Worm (Caenorhabditis elegans) whole organism, L1 larva: Measurements from ENCODE around the gene acdh-7.
A peak's percentile ranks its signal among the peaks of the same experiment; 100 is the strongest.

Experiments used
- C04F5.9 ChIP-seq: sonication (generic microtip); optimal IDR thresholded peaks from 2 replicates; lab custom pipeline; 2016; ENCODE audit warnings: missing genetic modification characterization, missing compliant biosample characterization
- C34B4.2 ChIP-seq: sonication (generic microtip); optimal IDR thresholded peaks from 2 replicates; lab custom pipeline; 2017; ENCODE audit warnings: mild to moderate bottlenecking, missing genetic modification characterization, missing compliant biosample characterization
- aha-1 ChIP-seq: fragments of 150-350 bp; optimal IDR thresholded peaks from 2 replicates; lab custom pipeline; 2014; ENCODE audit warnings: missing biosample characterization, missing genetic modification characterization
- ama-1 ChIP-seq: fragments of 150-350 bp; optimal IDR thresholded peaks from 2 replicates; lab custom pipeline; 2014
- blmp-1 ChIP-seq: fragments of 150-350 bp; optimal IDR thresholded peaks from 2 replicates; lab custom pipeline; 2014; ENCODE audit warnings: missing biosample characterization, missing genetic modification characterization
- ceh-63 ChIP-seq: fragments of 200-800 bp; sonication (Bioruptor generic); optimal IDR thresholded peaks from 2 replicates; lab custom pipeline; 2018; ENCODE audit warnings: mild to moderate bottlenecking, missing genetic modification characterization, missing compliant biosample characterization
- ceh-82 ChIP-seq, 3 experiments: fragments of 150-350 bp in 1 of 3; sonication (generic microtip) in 2 of 3; optimal IDR thresholded peaks; 2 replicates each; lab custom pipeline; 2014 to 2017; ENCODE audit warnings: missing biosample characterization in 3 of 3, missing genetic modification characterization in 3 of 3
- dpl-1 ChIP-seq, 3 experiments: fragments of 150-350 bp in 2 of 3; sonication (generic microtip) in 1 of 3; optimal IDR thresholded peaks; 2 replicates each; lab custom pipeline; 2014 to 2017; ENCODE audit warnings: missing biosample characterization in 3 of 3, missing genetic modification characterization in 3 of 3, missing genetic modification reagents in 3 of 3
- dsc-1 ChIP-seq: sonication (generic microtip); optimal IDR thresholded peaks from 2 replicates; lab custom pipeline; 2016; ENCODE audit warnings: mild to moderate bottlenecking, missing genetic modification characterization, missing compliant biosample characterization
- egl-13 ChIP-seq: sonication (generic microtip); optimal IDR thresholded peaks from 2 replicates; lab custom pipeline; 2016; ENCODE audit warnings: missing genotype, missing genetic modification reagents, missing genetic modification characterization, missing compliant biosample characterization
- egl-27 ChIP-seq, 2 experiments: fragments of 150-350 bp in 1 of 2; sonication (generic microtip); optimal IDR thresholded peaks; 3 replicates each; lab custom pipeline; 2017 to 2018; ENCODE audit warnings: missing biosample characterization in 2 of 2, missing genetic modification characterization in 2 of 2, missing genetic modification reagents in 2 of 2
- elt-2 ChIP-seq: sonication (generic microtip); optimal IDR thresholded peaks from 2 replicates; lab custom pipeline; 2016; ENCODE audit warnings: missing genetic modification characterization, mild to moderate bottlenecking, inconsistent platforms, missing compliant biosample characterization, missing genetic modification reagents
- elt-3 ChIP-seq, 6 experiments: fragments of 150-350 bp in 1 of 6; sonication (generic microtip); optimal IDR thresholded peaks; 2 replicates each; lab custom pipeline; 2017 to 2018; ENCODE audit warnings: missing biosample characterization in 6 of 6, missing genetic modification characterization in 6 of 6, inconsistent platforms in 1 of 6
- fkh-8 ChIP-seq: sonication (generic microtip); optimal IDR thresholded peaks from 2 replicates; lab custom pipeline; 2016; ENCODE audit warnings: mild to moderate bottlenecking, missing genetic modification characterization, missing compliant biosample characterization
- fos-1 ChIP-seq: fragments of 150-350 bp; optimal IDR thresholded peaks from 2 replicates; lab custom pipeline; 2014; ENCODE audit warnings: missing biosample characterization, missing genetic modification characterization
- grh-1 ChIP-seq: fragments of 200-800 bp; sonication (Bioruptor generic); IDR thresholded peaks from 2 replicates; pipeline ENCODE4 v1.3.6; 2022; ENCODE audit warnings: missing genetic modification reagents, missing genetic modification characterization, missing compliant biosample characterization
- hlh-4 ChIP-seq: sonication (generic microtip); optimal IDR thresholded peaks from 2 replicates; lab custom pipeline; 2016; ENCODE audit warnings: mild to moderate bottlenecking, missing genetic modification characterization, missing compliant biosample characterization
- irx-1 ChIP-seq: sonication (generic microtip); optimal IDR thresholded peaks from 2 replicates; lab custom pipeline; 2016; ENCODE audit warnings: missing genetic modification characterization, missing compliant biosample characterization
- isw-1 ChIP-seq: fragments of 200-800 bp; sonication (Bioruptor generic); IDR thresholded peaks from 2 replicates; pipeline ENCODE4 v1.3.6; 2022; ENCODE audit warnings: missing genetic modification characterization, missing compliant biosample characterization
- jun-1 ChIP-seq: fragments of 150-350 bp; optimal IDR thresholded peaks from 2 replicates; lab custom pipeline; 2014; ENCODE audit warnings: missing biosample characterization, missing genetic modification reagents, missing genetic modification characterization
- lin-14 ChIP-seq: fragments of 200-800 bp; sonication (Bioruptor generic); optimal IDR thresholded peaks from 2 replicates; lab custom pipeline; 2018; ENCODE audit warnings: mild to moderate bottlenecking, missing genetic modification characterization, moderate library complexity, missing compliant biosample characterization
- lin-15B ChIP-seq: fragments of 150-350 bp; sonication (generic microtip); optimal IDR thresholded peaks from 3 replicates; lab custom pipeline; 2014; ENCODE audit warnings: missing biosample characterization, missing genetic modification characterization
- lin-35 ChIP-seq, 2 experiments: fragments of 150-350 bp; optimal IDR thresholded peaks; 2 replicates each; lab custom pipeline; 2014; ENCODE audit warnings: missing biosample characterization in 2 of 2, missing genetic modification characterization in 2 of 2, missing genetic modification reagents in 2 of 2
- lsy-2 ChIP-seq, 2 experiments: fragments of 150-350 bp; optimal IDR thresholded peaks; 2 replicates each; lab custom pipeline; 2014; ENCODE audit warnings: missing biosample characterization in 2 of 2, missing genetic modification characterization in 2 of 2
- mdl-1 ChIP-seq, 2 experiments: fragments of 150-350 bp; optimal IDR thresholded peaks; 2 replicates each; lab custom pipeline; 2014 to 2017; ENCODE audit warnings: missing biosample characterization in 2 of 2, missing genetic modification characterization in 2 of 2, inconsistent platforms in 1 of 2
- mef-2 ChIP-seq: fragments of 150-350 bp; optimal IDR thresholded peaks from 2 replicates; lab custom pipeline; 2014; ENCODE audit warnings: missing biosample characterization, missing genetic modification characterization
- mep-1 ChIP-seq: fragments of 150-350 bp; optimal IDR thresholded peaks from 2 replicates; lab custom pipeline; 2014; ENCODE audit warnings: missing biosample characterization, missing genetic modification characterization
- nhr-11 ChIP-seq: fragments of 150-350 bp; optimal IDR thresholded peaks from 2 replicates; lab custom pipeline; 2014; ENCODE audit warnings: missing biosample characterization, missing genetic modification characterization
- nhr-12 ChIP-seq: sonication (generic microtip); optimal IDR thresholded peaks from 2 replicates; lab custom pipeline; 2017; ENCODE audit warnings: missing biosample characterization, missing genetic modification characterization
- nhr-19 ChIP-seq: fragments of 200-800 bp; sonication (Bioruptor generic); conservative IDR thresholded peaks from 2 replicates; pipeline ENCODE4 v1.3.6; 2022; ENCODE audit warnings: missing genetic modification characterization, missing compliant biosample characterization
- nhr-20 ChIP-seq: sonication (generic microtip); optimal IDR thresholded peaks from 2 replicates; lab custom pipeline; 2016; ENCODE audit warnings: mild to moderate bottlenecking, missing genetic modification characterization, missing compliant biosample characterization
- nhr-28 ChIP-seq: fragments of 150-350 bp; optimal IDR thresholded peaks from 2 replicates; lab custom pipeline; 2014; ENCODE audit warnings: missing biosample characterization, missing genetic modification characterization
- nhr-71 ChIP-seq: sonication (generic microtip); optimal IDR thresholded peaks from 2 replicates; lab custom pipeline; 2016; ENCODE audit warnings: mild to moderate bottlenecking, missing genetic modification characterization, moderate library complexity, missing compliant biosample characterization
- nhr-77 ChIP-seq: fragments of 150-350 bp; optimal IDR thresholded peaks from 2 replicates; lab custom pipeline; 2014; ENCODE audit warnings: missing biosample characterization, missing genetic modification characterization
- nhr-85 ChIP-seq: sonication (generic microtip); peaks from one replicate; lab custom pipeline; 2016; ENCODE audit warnings: missing genetic modification characterization, inconsistent platforms, missing compliant biosample characterization
- nhr-90 ChIP-seq: sonication (generic microtip); optimal IDR thresholded peaks from 2 replicates; lab custom pipeline; 2016; ENCODE audit warnings: mild to moderate bottlenecking, missing genetic modification characterization, missing compliant biosample characterization; ENCODE audit not compliant: poor library complexity
- pqm-1 ChIP-seq: sonication (generic microtip); optimal IDR thresholded peaks from 3 replicates; lab custom pipeline; 2017; ENCODE audit warnings: missing biosample characterization, missing genetic modification characterization
- rnt-1 ChIP-seq: sonication (generic microtip); optimal IDR thresholded peaks from 2 replicates; lab custom pipeline; 2016; ENCODE audit warnings: mild to moderate bottlenecking, missing genetic modification characterization, moderate library complexity, missing compliant biosample characterization
- skn-1 ChIP-seq: fragments of 150-350 bp; optimal IDR thresholded peaks from 2 replicates; lab custom pipeline; 2014; ENCODE audit warnings: missing biosample characterization, missing genetic modification characterization
- snpc-4 ChIP-seq: fragments of 150-350 bp; optimal IDR thresholded peaks from 2 replicates; lab custom pipeline; 2014; ENCODE audit warnings: missing biosample characterization, missing genetic modification characterization
- snu-23 ChIP-seq: sonication (generic microtip); optimal IDR thresholded peaks from 2 replicates; lab custom pipeline; 2016; ENCODE audit warnings: missing genetic modification characterization, missing compliant biosample characterization
- sup-37 ChIP-seq: fragments of 200-800 bp; sonication (Bioruptor generic); optimal IDR thresholded peaks from 2 replicates; lab custom pipeline; 2018; ENCODE audit warnings: mild to moderate bottlenecking, missing genetic modification characterization, missing compliant biosample characterization
- swsn-7 ChIP-seq: sonication (generic microtip); optimal IDR thresholded peaks from 2 replicates; lab custom pipeline; 2016; ENCODE audit warnings: missing genetic modification characterization, missing compliant biosample characterization
- unc-130 ChIP-seq: fragments of 150-350 bp; optimal IDR thresholded peaks from 2 replicates; lab custom pipeline; 2017; ENCODE audit warnings: missing biosample characterization, missing genetic modification characterization, inconsistent platforms
- unc-86 ChIP-seq: sonication (generic microtip); optimal IDR thresholded peaks from 2 replicates; lab custom pipeline; 2016; ENCODE audit warnings: missing genetic modification characterization, missing compliant biosample characterization
- xbp-1 ChIP-seq: sonication (generic microtip); optimal IDR thresholded peaks from 2 replicates; lab custom pipeline; 2016; ENCODE audit warnings: missing genetic modification characterization, missing compliant biosample characterization
- zag-1 ChIP-seq: fragments of 150-350 bp; optimal IDR thresholded peaks from 2 replicates; lab custom pipeline; 2014; ENCODE audit warnings: missing biosample characterization, missing genetic modification characterization
- zip-4 ChIP-seq: fragments of 200-800 bp; sonication (Bioruptor generic); optimal IDR thresholded peaks from 2 replicates; lab custom pipeline; 2018; ENCODE audit warnings: mild to moderate bottlenecking, missing genetic modification characterization, moderate library complexity, missing compliant biosample characterization
- ztf-11 ChIP-seq, 2 experiments: sonication (generic microtip); optimal IDR thresholded peaks; 2 replicates each; lab custom pipeline; 2016 to 2017; ENCODE audit warnings: missing genetic modification characterization in 2 of 2, missing biosample characterization in 1 of 2, missing compliant biosample characterization in 1 of 2

The acdh-7 gene

DNA sequence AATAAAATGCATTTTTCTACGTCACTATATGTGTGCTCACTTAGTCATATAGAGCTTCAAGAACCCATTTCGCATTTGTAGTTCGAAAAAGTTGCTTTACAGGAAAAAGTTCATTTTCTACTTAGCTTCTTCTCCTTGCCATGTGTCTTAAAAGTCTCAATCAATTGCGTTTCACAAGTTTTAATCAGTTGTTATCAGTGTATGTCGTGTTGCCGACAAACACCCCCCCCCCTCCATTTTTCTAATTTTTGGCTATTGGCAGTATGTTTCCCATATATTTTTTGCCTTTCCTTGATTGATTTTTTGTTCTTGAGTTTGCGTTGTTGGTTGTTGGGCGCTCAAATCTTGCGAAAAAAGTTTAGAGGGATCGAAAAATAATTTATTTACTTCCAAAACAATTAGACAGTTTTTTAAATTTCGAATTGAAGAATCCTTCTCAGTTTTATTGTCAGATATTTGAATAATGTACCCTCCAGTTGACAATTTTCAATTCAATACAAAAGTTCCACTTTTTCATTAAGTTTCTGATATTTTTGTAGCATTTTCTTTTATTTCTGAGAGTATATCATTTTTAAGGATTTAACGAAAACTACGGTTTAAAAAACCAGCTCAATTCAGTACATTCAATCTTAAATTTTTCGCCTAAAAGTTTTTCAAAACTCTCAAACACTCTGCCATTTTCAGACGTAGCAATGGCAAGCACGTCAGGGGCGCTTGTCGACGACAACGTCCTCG lies 31.0 kb downstream of the acdh-7 start, which contains the start of gene sid-3:
Gene sid-3, plus strand, starts transcription at position 685 of the 735 bp plus-strand sequence.
- TF ChIP-seq zag-1 (no peak), aha-1 (tag; lab: Kevin White, UChicago) (no peak), ceh-63 (GFP tag; lab: Kevin White, UChicago) (no peak), nhr-11 (tag; lab: Kevin White, UChicago) (no peak), elt-2 (tag; lab: Kevin White, UChicago) (peak; percentile 46), xbp-1 (tag; lab: Kevin White, UChicago) (no peak), sup-37 (GFP tag; lab: Kevin White, UChicago) (no peak), mdl-1 (tag; optimal IDR thresholded peaks at IDR 0.05; lab: Kevin White, UChicago) (no peak)

ce11 chrX:17184363-17184762 lies 32.5 kb downstream of the acdh-7 start:
- peak; percentile 36 to 73 for TF ChIP-seq lsy-2 (tag; optimal IDR thresholded peaks at IDR 0.05; lab: Kevin White, UChicago)
- peak; percentile 2 for TF ChIP-seq irx-1 (tag; lab: Kevin White, UChicago)
- peak; percentile 29 to 64 for TF ChIP-seq lin-35 (GFP tag; optimal IDR thresholded peaks at IDR 0.05; lab: Kevin White, UChicago)
- TF ChIP-seq nhr-77 (tag; lab: Kevin White, UChicago) = peak; percentile 42
- peak; percentile 48 for TF ChIP-seq xbp-1 (tag; lab: Kevin White, UChicago)
- TF ChIP-seq egl-13 = peak; percentile 31
- no peak for TF ChIP-seq nhr-28 (tag; lab: Kevin White, UChicago)
- TF ChIP-seq nhr-12 (tag; lab: Kevin White, UChicago) = no peak
- no peak for TF ChIP-seq C34B4.2
- no peak for TF ChIP-seq ztf-11 (tag; optimal IDR thresholded peaks at IDR 0.05; lab: Kevin White, UChicago)
- peak in 2 of 3 experiments; percentile 16 for TF ChIP-seq dpl-1 (GFP tag; optimal IDR thresholded peaks at IDR 0.05; lab: Kevin White, UChicago)
- peak; percentile 28 for TF ChIP-seq isw-1 (GFP tag; lab: Robert Waterston, UW)
- peak; percentile 85 for TF ChIP-seq jun-1 (tag; lab: Kevin White, UChicago)
- peak; percentile 75 for TF ChIP-seq nhr-71 (tag; lab: Kevin White, UChicago)
- TF ChIP-seq elt-3 (tag; optimal IDR thresholded peaks at IDR 0.05; lab: Kevin White, UChicago) = peak in 1 of 6 experiments; percentile 29
- TF ChIP-seq nhr-85 = peak; percentile 59
- TF ChIP-seq snpc-4 (tag; lab: Kevin White, UChicago) = peak; percentile 42
- peak; percentile 57 for TF ChIP-seq blmp-1 (tag; lab: Kevin White, UChicago)
- TF ChIP-seq ceh-82 (tag; optimal IDR thresholded peaks at IDR 0.05; lab: Kevin White, UChicago) = peak; percentile 71 to 89 (median 86)
- TF ChIP-seq swsn-7 (tag; lab: Kevin White, UChicago) = peak; percentile 59
- TF ChIP-seq egl-27 (tag; optimal IDR thresholded peaks at IDR 0.05; lab: Kevin White, UChicago) = peak in 1 of 2 experiments; percentile 71
- peak; percentile 75 for TF ChIP-seq snu-23 (GFP tag; lab: Kevin White, UChicago)
- TF ChIP-seq fos-1 (tag; lab: Kevin White, UChicago) = peak; percentile 50
- no peak for TF ChIP-seq lin-15B (tag; lab: Kevin White, UChicago)
- peak in 1 of 2 experiments; percentile 92 for TF ChIP-seq mdl-1 (tag; optimal IDR thresholded peaks at IDR 0.05; lab: Kevin White, UChicago)
- TF ChIP-seq nhr-90 (tag; lab: Kevin White, UChicago) = peak; percentile 18
- TF ChIP-seq hlh-4 (tag; lab: Kevin White, UChicago) = no peak
- TF ChIP-seq pqm-1 (tag; lab: Kevin White, UChicago) = no peak
- TF ChIP-seq mef-2 (tag; lab: Kevin White, UChicago) = no peak
- no peak for TF ChIP-seq unc-130 (tag; lab: Kevin White, UChicago)
- peak; percentile 75 for TF ChIP-seq zip-4 (GFP tag; lab: Kevin White, UChicago)
- no peak for TF ChIP-seq aha-1 (tag; lab: Kevin White, UChicago)
- TF ChIP-seq nhr-19 (GFP tag; lab: Robert Waterston, UW) = peak; percentile 47
- peak; percentile 85 for TF ChIP-seq mep-1 (tag; lab: Kevin White, UChicago)
- peak; percentile 24 for TF ChIP-seq unc-86 (tag; lab: Kevin White, UChicago)
- TF ChIP-seq skn-1 (tag; lab: Kevin White, UChicago) = peak; percentile 81
- peak; percentile 48; the same call in 1 of the 2 replicates for TF ChIP-seq grh-1 (GFP tag; lab: Robert Waterston, UW)
- TF ChIP-seq dsc-1 = peak; percentile 46
- TF ChIP-seq fkh-8 (tag; lab: Kevin White, UChicago) = peak; percentile 61
- peak; percentile 69 for TF ChIP-seq rnt-1
- TF ChIP-seq lin-14 (GFP tag; lab: Kevin White, UChicago) = peak; percentile 94
- TF ChIP-seq ama-1 (lab: Kevin White, UChicago) = no peak
- TF ChIP-seq C04F5.9 (tag; lab: Kevin White, UChicago) = no peak
- TF ChIP-seq sup-37 (GFP tag; lab: Kevin White, UChicago) = no peak
- TF ChIP-seq nhr-20 (tag; lab: Kevin White, UChicago) = peak; percentile 79
